Fruit fly (Drosophila melanogaster) whole organism, embryonic: Measurements from ENCODE around the gene CG5863.
A peak's percentile ranks its signal among the peaks of the same experiment; 100 is the strongest.

Experiments used
- CG10147 ChIP-seq: fragments of 200-800 bp; sonication (Bioruptor generic); optimal IDR thresholded peaks from 2 replicates; lab custom pipeline; 2019; ENCODE audit warnings: missing biosample characterization, mild to moderate bottlenecking, missing genetic modification characterization, moderate library complexity
- CG10431 ChIP-seq: fragments of 200-800 bp; sonication (Bioruptor generic); optimal IDR thresholded peaks from 3 replicates; lab custom pipeline; 2018; ENCODE audit warnings: missing biosample characterization, mild to moderate bottlenecking, missing genetic modification characterization
- CG10565 ChIP-seq: fragments of 200-800 bp; sonication (Bioruptor generic); optimal IDR thresholded peaks from 3 replicates; lab custom pipeline; 2016; ENCODE audit warnings: missing biosample characterization, mild to moderate bottlenecking, missing genetic modification characterization
- CG10979 ChIP-seq: fragments of 200-800 bp; sonication (Bioruptor generic); optimal IDR thresholded peaks from 2 replicates; lab custom pipeline; 2018; ENCODE audit warnings: missing biosample characterization, mild to moderate bottlenecking, missing genetic modification characterization, moderate library complexity
- CG11456 ChIP-seq: fragments of 200-800 bp; sonication (Bioruptor generic); IDR thresholded peaks from 3 replicates; pipeline ENCODE4 v1.3.6; 2022; ENCODE audit warnings: missing biosample characterization, missing genetic modification characterization
- CG14050 ChIP-seq: fragments of 200-800 bp; sonication (Bioruptor generic); IDR thresholded peaks from 3 replicates; pipeline ENCODE4 v1.3.6; 2022; ENCODE audit warnings: missing biosample characterization, missing genetic modification characterization
- CG18599 ChIP-seq: fragments of 200-800 bp; sonication (Bioruptor generic); optimal IDR thresholded peaks from 3 replicates; lab custom pipeline; 2017; ENCODE audit warnings: missing biosample characterization, missing genetic modification characterization, mild to moderate bottlenecking, moderate library complexity, missing genetic modification reagents
- CG18619 ChIP-seq: fragments of 200-800 bp; sonication (Bioruptor generic); optimal IDR thresholded peaks from 3 replicates; lab custom pipeline; 2017; ENCODE audit warnings: missing biosample characterization, mild to moderate bottlenecking, missing genetic modification characterization
- CG32767 ChIP-seq: fragments of 200-800 bp; sonication (Bioruptor generic); IDR thresholded peaks from 2 replicates; pipeline ENCODE4 v1.3.6; 2022; ENCODE audit warnings: missing biosample characterization, missing genetic modification characterization
- CG4360 ChIP-seq: fragments of 200-800 bp; sonication (Bioruptor generic); IDR thresholded peaks from 2 replicates; pipeline ENCODE4 v1.3.6; 2022; ENCODE audit warnings: missing biosample characterization, missing genetic modification characterization
- CG7271 ChIP-seq: fragments of 200-800 bp; sonication (Bioruptor generic); optimal IDR thresholded peaks from 2 replicates; lab custom pipeline; 2018; ENCODE audit warnings: missing biosample characterization, mild to moderate bottlenecking, missing genetic modification characterization, moderate library complexity
- CG7372 ChIP-seq: fragments of 200-800 bp; sonication (Bioruptor generic); IDR thresholded peaks from 2 replicates; pipeline ENCODE4 v1.3.6; 2022; ENCODE audit warnings: missing biosample characterization, missing genetic modification characterization
- CG8924 ChIP-seq: fragments of 200-800 bp; optimal IDR thresholded peaks from 3 replicates; lab custom pipeline; 2019; ENCODE audit warnings: missing biosample characterization, mild to moderate bottlenecking, missing genetic modification characterization, moderate library complexity
- CG9215 ChIP-seq: fragments of 200-800 bp; sonication (Bioruptor generic); IDR thresholded peaks from 2 replicates; pipeline ENCODE4 v1.3.6; 2022; ENCODE audit warnings: missing biosample characterization, missing genetic modification characterization
- CG9609 ChIP-seq: fragments of 200-800 bp; sonication (Bioruptor generic); optimal IDR thresholded peaks from 3 replicates; lab custom pipeline; 2016; ENCODE audit warnings: missing biosample characterization, missing genetic modification characterization
- Drgx ChIP-seq: fragments of 200-800 bp; sonication (Bioruptor generic); IDR thresholded peaks from 2 replicates; pipeline ENCODE4 v1.3.6; 2022; ENCODE audit warnings: missing biosample characterization, missing genetic modification characterization
- Elba2 ChIP-seq: fragments of 200-800 bp; sonication (Bioruptor generic); optimal IDR thresholded peaks from 3 replicates; lab custom pipeline; 2016; ENCODE audit warnings: missing biosample characterization, missing genetic modification characterization
- H2.0 ChIP-seq: fragments of 200-800 bp; sonication (Bioruptor generic); IDR thresholded peaks from 2 replicates; pipeline ENCODE4 v1.3.6; 2022; ENCODE audit warnings: missing biosample characterization, missing genetic modification characterization
- Jarid2 ChIP-seq: fragments of 200-800 bp; sonication (Bioruptor generic); optimal IDR thresholded peaks from 3 replicates; lab custom pipeline; 2017; ENCODE audit warnings: mild to moderate bottlenecking, missing biosample characterization, missing genetic modification reagents, missing genetic modification characterization
- NFAT ChIP-seq: fragments of 200-800 bp; sonication (Bioruptor generic); IDR thresholded peaks from 2 replicates; pipeline ENCODE4 v1.3.6; 2022; ENCODE audit warnings: missing biosample characterization, missing genetic modification characterization
- Sox102F ChIP-seq: fragments of 200-800 bp; sonication (Bioruptor generic); optimal IDR thresholded peaks from 2 replicates; lab custom pipeline; 2018; ENCODE audit warnings: missing biosample characterization, mild to moderate bottlenecking, missing genetic modification characterization, moderate library complexity
- Spps ChIP-seq: fragments of 200-800 bp; sonication (Bioruptor generic); optimal IDR thresholded peaks from 2 replicates; lab custom pipeline; 2018; ENCODE audit warnings: missing biosample characterization, mild to moderate bottlenecking, missing genetic modification characterization
- Ssrp ChIP-seq: fragments of 200-800 bp; sonication (Bioruptor generic); optimal IDR thresholded peaks from 2 replicates; lab custom pipeline; 2018; ENCODE audit warnings: missing biosample characterization, mild to moderate bottlenecking, missing genetic modification characterization, moderate library complexity
- Usf ChIP-seq: fragments of 200-800 bp; sonication (Bioruptor generic); optimal IDR thresholded peaks from 2 replicates; lab custom pipeline; 2017; ENCODE audit warnings: missing genotype, missing biosample characterization, missing genetic modification characterization
- YL-1 ChIP-seq: fragments of 200-800 bp; sonication (Bioruptor generic); optimal IDR thresholded peaks from 3 replicates; lab custom pipeline; 2017; ENCODE audit warnings: missing biosample characterization, mild to moderate bottlenecking, missing genetic modification characterization
- bcd ChIP-seq: fragments of 200-800 bp; sonication (Bioruptor generic); optimal IDR thresholded peaks from 2 replicates; lab custom pipeline; 2017; ENCODE audit warnings: missing biosample characterization, mild to moderate bottlenecking, missing genetic modification characterization
- btn ChIP-seq: fragments of 200-800 bp; sonication (Bioruptor generic); optimal IDR thresholded peaks from 2 replicates; lab custom pipeline; 2016; ENCODE audit warnings: missing biosample characterization, missing genetic modification characterization
- chinmo ChIP-seq: fragments of 200-800 bp; sonication (Bioruptor generic); IDR thresholded peaks from 4 replicates; pipeline ENCODE4 v1.3.6; 2022; ENCODE audit warnings: missing biosample characterization, missing genetic modification characterization; ENCODE audit not compliant: partially characterized antibody
- ci ChIP-seq: fragments of 200-800 bp; sonication (Bioruptor generic); IDR thresholded peaks from 3 replicates; pipeline ENCODE4 v1.3.6; 2022; ENCODE audit warnings: missing biosample characterization, missing genetic modification characterization
- jing ChIP-seq: fragments of 200-800 bp; sonication (Bioruptor generic); optimal IDR thresholded peaks from 2 replicates; lab custom pipeline; 2018; ENCODE audit warnings: missing biosample characterization, mild to moderate bottlenecking, missing genetic modification characterization
- lab ChIP-seq: fragments of 200-800 bp; sonication (Bioruptor generic); optimal IDR thresholded peaks from 3 replicates; lab custom pipeline; 2017; ENCODE audit warnings: missing biosample characterization, missing genetic modification characterization, mild to moderate bottlenecking, moderate library complexity, missing genetic modification reagents
- nerfin-2 ChIP-seq: fragments of 200-800 bp; sonication (Bioruptor generic); IDR thresholded peaks from 2 replicates; pipeline ENCODE4 v1.3.6; 2022; ENCODE audit warnings: missing biosample characterization, missing genetic modification characterization; ENCODE audit not compliant: partially characterized antibody
- sens ChIP-seq: fragments of 200-800 bp; sonication (Bioruptor generic); peaks from one replicate; lab custom pipeline; 2016; ENCODE audit warnings: missing biosample characterization, missing genetic modification characterization
- sqz ChIP-seq: fragments of 200-800 bp; sonication (Bioruptor generic); optimal IDR thresholded peaks from 3 replicates; lab custom pipeline; 2018; ENCODE audit warnings: missing biosample characterization, mild to moderate bottlenecking, missing genetic modification characterization
- stwl ChIP-seq: fragments of 200-800 bp; sonication (Bioruptor generic); optimal IDR thresholded peaks from 3 replicates; lab custom pipeline; 2018; ENCODE audit warnings: missing biosample characterization, mild to moderate bottlenecking, missing genetic modification characterization, moderate library complexity
- ttk ChIP-seq: fragments of 200-800 bp; sonication (Bioruptor generic); IDR thresholded peaks from 2 replicates; pipeline ENCODE4 v2.1.2; 2022; ENCODE audit warnings: missing biosample characterization, missing genetic modification characterization

The CG5863 gene

DNA sequence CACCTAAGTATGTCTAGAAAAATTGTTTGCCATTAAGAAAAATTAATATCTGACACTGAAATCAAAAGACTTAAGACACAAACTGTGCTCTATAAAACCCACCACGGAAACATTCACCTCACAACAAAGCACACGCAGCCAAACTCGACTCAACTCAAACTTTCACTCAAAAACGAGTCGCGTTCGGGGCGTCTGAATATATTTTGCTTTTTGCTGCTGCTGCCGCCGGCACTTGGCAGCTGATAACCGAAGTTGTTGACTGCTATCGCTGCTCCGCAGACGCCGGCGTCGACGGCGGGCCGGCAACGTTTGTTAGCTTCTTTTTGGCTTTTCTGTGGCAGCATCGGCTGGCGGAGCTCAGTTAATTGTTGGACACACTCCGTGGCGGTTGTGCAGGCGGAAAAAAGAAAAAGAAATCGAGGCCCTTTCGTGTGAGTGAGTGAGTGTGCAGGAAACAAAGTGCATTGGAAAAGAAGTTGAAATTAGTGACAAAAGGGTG, 14.6 kb downstream of the CG5863 start, which contains the start of gene cysu (continued):
- TF ChIP-seq Jarid2 (peak; percentile 58), ci (GFP tag; lab: Robert Waterston, UW) (no peak), jing (no peak)

DNA sequence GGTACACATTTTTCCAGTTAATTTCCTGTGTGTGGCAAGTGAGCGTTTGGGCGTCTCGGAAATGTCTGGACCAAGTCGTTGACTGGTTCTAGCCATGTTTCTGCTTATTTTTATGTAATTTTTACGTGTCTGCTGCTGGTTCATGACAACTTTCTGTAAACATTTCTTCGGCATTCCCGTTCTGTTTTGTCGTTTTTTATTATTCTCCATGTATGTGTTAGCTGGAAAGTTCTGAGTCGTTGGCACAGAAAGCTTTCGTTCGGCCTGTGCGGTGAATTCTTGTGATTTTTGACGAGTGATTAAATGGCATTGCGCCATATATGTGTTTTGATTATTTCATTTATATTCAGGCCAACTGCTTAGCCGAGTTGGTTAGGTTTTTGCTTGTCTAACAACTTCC, 15.4 kb downstream of the CG5863 start:
- TF ChIP-seq CG10431 (GFP tag; lab: Kevin White, UChicago) (peak; percentile 93), CG18599 (GFP tag; lab: Kevin White, UChicago) (no peak), Spps (no peak)

DNA sequence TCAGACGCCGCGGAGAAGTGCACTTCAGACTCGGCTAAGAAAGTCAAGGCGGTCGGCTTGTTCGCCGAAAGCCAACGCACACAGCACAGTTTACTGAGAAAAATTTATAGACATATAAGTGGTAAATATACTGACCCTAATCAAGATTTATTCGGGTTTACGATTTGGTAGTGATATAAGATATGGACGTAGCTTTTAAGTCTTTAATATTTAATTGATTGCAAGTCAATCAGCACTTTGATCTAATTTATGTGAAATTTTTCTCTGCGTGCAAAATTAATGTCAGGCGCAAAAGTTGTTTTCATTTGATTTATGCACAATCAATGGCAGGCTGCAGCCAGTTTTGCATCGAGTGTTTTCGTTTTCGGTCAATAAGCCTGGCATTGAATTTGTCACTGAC, 19.6 kb downstream of the CG5863 start:
- TF ChIP-seq Drgx (peak; percentile 68), sqz (no peak)
- TF ChIP-seq, all 482 proteins: peak for 1

DNA sequence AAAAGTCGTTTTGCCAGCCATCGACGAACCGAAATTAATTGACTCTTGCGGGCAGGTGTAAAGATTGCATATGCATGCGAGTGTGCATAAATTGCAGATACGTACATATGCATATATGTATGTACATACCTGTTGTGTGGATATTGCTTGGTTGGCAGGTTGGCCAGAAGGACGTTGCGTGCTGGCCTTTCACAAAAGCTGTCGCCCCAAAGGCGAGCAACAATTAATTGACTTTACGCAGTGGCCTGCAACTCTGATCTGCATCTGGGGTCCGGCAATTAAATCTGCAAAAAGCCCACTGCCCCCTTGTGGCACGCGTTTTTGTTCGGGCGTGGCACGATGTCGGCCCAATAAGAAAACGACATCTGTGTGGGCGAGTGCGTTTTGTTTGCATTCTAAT, 22.2 kb downstream of the CG5863 start:
- TF ChIP-seq CG7271 (tag; lab: Kevin White, UChicago): no peak
- no peak for TF ChIP-seq CG18619 (GFP tag; lab: Kevin White, UChicago)
- no peak for TF ChIP-seq CG9609
- no peak for TF ChIP-seq CG10565 (GFP tag; lab: Kevin White, UChicago)
- no peak for TF ChIP-seq chinmo
- no peak for TF ChIP-seq sens (GFP tag; lab: Kevin White, UChicago)
- TF ChIP-seq ttk: no peak
- no peak for TF ChIP-seq CG32767 (GFP tag; lab: Robert Waterston, UW)
- no peak for TF ChIP-seq lab (GFP tag; lab: Kevin White, UChicago)
- TF ChIP-seq stwl: no peak
- TF ChIP-seq CG11456 (GFP tag; lab: Robert Waterston, UW): 0 out of 3 replicates have a peak, but pooled peaks have one; percentile 9
- TF ChIP-seq Elba2: peak; percentile 31
- no peak for TF ChIP-seq bcd

DNA sequence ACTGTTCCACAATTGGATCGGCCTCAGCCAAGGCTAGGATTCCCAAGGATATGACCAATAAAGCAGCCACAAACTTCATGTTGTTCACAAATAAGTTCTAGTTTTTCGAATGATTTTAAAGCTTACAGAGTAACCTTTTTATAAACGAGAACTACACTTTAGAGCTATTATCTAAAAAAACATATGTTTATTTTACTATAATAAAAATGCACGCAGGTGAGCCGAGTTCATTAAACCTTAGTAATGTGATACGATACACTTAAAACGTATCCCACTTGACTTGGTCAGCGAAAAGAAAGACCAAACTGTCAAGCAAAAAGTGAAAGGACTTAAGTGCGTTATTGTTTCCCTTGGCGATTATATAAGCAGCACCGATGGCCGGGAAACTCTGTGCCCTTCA, 23.4 kb downstream of the CG5863 start, which contains the start of gene CG44090:
Gene CG44090 (minus strand): TSS at position 101 of the 400 bp plus-strand sequence.
- no peak for TF ChIP-seq CG10147 (GFP tag; lab: Kevin White, UChicago)
- no peak for TF ChIP-seq CG10979 (tag; lab: Kevin White, UChicago)
- no peak for TF ChIP-seq NFAT (GFP tag; lab: Robert Waterston, UW)
- TF ChIP-seq CG9215 (GFP tag; lab: Robert Waterston, UW): no peak
- TF ChIP-seq CG7372 (GFP tag; lab: Robert Waterston, UW): no peak
- no peak for TF ChIP-seq CG14050
- TF ChIP-seq Ssrp (tag; lab: Kevin White, UChicago): no peak
- TF ChIP-seq CG4360 (GFP tag; lab: Robert Waterston, UW): no peak
- TF ChIP-seq btn: no peak
- TF ChIP-seq YL-1 (GFP tag; lab: Kevin White, UChicago): no peak
- no peak for TF ChIP-seq nerfin-2
- no peak for TF ChIP-seq CG8924 (tag; lab: Kevin White, UChicago)
- TF ChIP-seq Usf (GFP tag; lab: Kevin White, UChicago): no peak
- no peak for TF ChIP-seq H2.0
- TF ChIP-seq Sox102F (GFP tag; lab: Kevin White, UChicago): no peak
